Fruit fly (Drosophila melanogaster): ENCODE measurements around the gene Fum3.

DNA sequence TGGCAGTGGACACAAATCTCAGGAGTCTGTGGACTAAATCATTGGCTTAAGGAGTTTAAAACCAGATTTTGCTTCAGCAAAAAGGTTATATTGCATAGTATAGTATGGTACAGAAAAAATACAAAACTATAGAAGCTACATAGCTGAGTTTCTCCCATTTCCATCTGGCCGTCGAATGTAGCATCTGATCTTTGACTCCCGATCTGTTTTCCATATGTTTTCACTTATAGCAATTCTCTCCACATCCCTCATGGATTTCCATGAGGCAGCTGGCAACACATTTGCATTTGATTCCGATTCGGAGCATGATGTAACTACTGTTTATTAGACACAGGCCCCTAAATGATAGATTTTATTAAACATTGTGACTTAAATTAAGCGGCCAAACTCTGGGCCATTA is 24.9 kb downstream of the Fum3 start:
- no peak for TF ChIP-seq vri (GFP tag; optimal IDR thresholded peaks at IDR 0.05)
- TF ChIP-seq CG6276 (GFP tag; optimal IDR thresholded peaks at IDR 0.05), result no peak
- TF ChIP-seq Met (GFP tag; optimal IDR thresholded peaks at IDR 0.05), result no peak
- no peak for TF ChIP-seq CG16779 (tag; optimal IDR thresholded peaks at IDR 0.05)
- TF ChIP-seq Sox102F (GFP tag; optimal IDR thresholded peaks at IDR 0.05), result no peak
- TF ChIP-seq CG7368 (GFP tag; optimal IDR thresholded peaks at IDR 0.05), result no peak
- no peak for TF ChIP-seq Hr4 (GFP tag; optimal IDR thresholded peaks at IDR 0.05)
- no peak for TF ChIP-seq CG15336 (GFP tag; IDR thresholded peaks at IDR 0.05)
